Worm (Caenorhabditis elegans): ENCODE measurements around the gene ruvb-1.

The ruvb-1 gene

DNA sequence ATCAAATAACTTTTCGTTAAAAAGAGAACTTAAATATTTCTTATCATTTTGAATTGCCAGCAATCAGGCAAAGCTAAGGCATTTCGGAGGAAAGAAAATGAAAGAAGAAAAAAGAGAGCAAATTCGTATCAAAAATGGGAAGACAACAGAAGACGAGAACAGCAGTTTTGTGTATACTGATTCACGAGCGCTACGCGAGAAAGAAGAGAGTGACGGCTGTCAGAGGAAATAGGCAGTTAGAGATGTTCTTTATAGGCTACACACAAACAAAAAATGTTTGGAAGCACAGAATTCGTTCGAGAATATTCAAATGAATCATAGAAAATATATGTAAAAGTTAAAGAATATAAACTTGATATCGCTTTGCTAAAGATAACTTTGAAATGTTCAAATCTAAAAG is 4.2 kb upstream of the ruvb-1 start:
- no peak for TF ChIP-seq flt-1 (GFP tag; IDR thresholded peaks at IDR 0.05)
- no peak for TF ChIP-seq tab-1 (GFP tag; IDR thresholded peaks at IDR 0.05)

DNA sequence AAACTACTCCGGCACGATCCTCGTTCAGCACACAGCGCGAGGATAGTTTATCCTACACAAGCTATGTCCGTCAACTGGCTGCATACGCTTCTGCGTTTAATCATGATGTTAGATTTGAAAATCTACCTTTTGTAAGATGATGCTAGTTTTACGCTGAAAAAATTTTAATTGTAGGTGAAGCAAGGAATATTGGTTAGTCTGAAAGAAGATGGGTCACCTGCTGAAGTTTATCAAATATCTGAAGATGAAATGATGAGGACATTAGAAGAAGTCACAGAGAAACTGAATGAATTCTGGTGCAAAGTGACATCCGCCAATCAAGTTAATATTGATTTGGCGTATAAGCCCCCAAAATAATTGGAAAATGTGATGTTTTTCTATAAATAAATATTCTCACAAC is 2.9 kb upstream of the ruvb-1 start:
- TF ChIP-seq T22C8.4 (GFP tag; IDR thresholded peaks at IDR 0.05) (no peak), tab-1 (GFP tag; IDR thresholded peaks at IDR 0.05) (no peak), ref-1 (GFP tag; conservative IDR thresholded peaks at IDR 0.05) (no peak), ztf-23 (GFP tag; IDR thresholded peaks at IDR 0.05) (no peak), ztf-29 (GFP tag; IDR thresholded peaks at IDR 0.05) (no peak)

DNA sequence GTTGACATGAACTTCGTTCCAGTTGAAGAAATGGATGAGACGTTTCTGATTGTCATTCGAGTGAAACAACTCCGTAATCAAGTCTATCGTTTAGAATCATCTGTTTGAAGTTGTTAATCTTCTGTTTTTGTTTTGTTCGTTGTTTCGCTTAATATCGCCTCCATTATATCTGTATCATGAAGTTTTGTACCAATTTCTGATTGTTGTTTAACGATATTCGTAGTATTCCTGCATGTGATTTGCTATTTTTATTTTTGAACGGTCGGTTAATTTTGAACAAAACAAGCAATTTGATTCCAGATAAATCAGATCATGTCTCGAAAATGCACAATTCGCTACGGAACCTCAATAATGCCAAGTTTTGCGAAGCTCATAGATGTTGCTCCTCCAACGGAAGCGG is 2.0 kb upstream of the ruvb-1 start, which contains the start of gene C27H6.9:
TSS of gene C27H6.9 (plus strand) at position 301 of the 400 bp plus-strand sequence.
- TF ChIP-seq med-1 (GFP tag; optimal IDR thresholded peaks at IDR 0.05; ENCODE audit: insufficient read depth) (no peak), T22C8.4 (GFP tag; IDR thresholded peaks at IDR 0.05) (no peak), ztf-23 (GFP tag; IDR thresholded peaks at IDR 0.05) (no peak), tab-1 (GFP tag; IDR thresholded peaks at IDR 0.05) (no peak), ref-1 (GFP tag; conservative IDR thresholded peaks at IDR 0.05) (no peak), klf-2 (GFP tag; conservative IDR thresholded peaks at IDR 0.05) (no peak), cog-1 (tag; optimal IDR thresholded peaks at IDR 0.05) (no peak), ztf-29 (GFP tag; IDR thresholded peaks at IDR 0.05) (no peak), flt-1 (GFP tag; IDR thresholded peaks at IDR 0.05) (no peak)

DNA sequence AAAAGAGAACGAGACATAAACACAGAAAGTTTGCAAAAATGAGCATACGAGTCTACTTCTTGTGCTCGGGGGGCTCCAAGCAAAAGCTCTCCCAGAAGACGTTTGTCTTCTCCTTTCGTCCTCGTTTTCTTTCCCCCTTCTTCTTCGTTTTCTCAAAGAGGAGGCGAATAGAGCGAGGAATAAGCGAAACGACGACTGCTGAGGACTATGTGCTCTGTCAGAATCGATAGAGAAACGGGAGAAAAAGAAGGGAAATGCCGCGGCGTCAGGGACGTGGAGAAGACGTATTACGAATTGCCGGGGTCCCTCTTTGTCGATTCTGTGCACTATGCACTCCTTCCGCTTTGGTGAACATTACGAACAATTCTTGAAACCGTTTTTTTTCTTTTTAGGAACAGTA is 2.2 kb downstream of the ruvb-1 start:
- no peak for TF ChIP-seq klf-2 (GFP tag; conservative IDR thresholded peaks at IDR 0.05)
- TF ChIP-seq tab-1 (GFP tag; IDR thresholded peaks at IDR 0.05): no peak
- no peak for TF ChIP-seq med-1 (GFP tag; optimal IDR thresholded peaks at IDR 0.05; ENCODE audit: insufficient read depth)
- TF ChIP-seq ztf-29 (GFP tag; IDR thresholded peaks at IDR 0.05): no peak
- TF ChIP-seq cog-1 (tag; optimal IDR thresholded peaks at IDR 0.05): no peak
- no peak for TF ChIP-seq T22C8.4 (GFP tag; IDR thresholded peaks at IDR 0.05)
- TF ChIP-seq ref-1 (GFP tag; conservative IDR thresholded peaks at IDR 0.05): no peak

DNA sequence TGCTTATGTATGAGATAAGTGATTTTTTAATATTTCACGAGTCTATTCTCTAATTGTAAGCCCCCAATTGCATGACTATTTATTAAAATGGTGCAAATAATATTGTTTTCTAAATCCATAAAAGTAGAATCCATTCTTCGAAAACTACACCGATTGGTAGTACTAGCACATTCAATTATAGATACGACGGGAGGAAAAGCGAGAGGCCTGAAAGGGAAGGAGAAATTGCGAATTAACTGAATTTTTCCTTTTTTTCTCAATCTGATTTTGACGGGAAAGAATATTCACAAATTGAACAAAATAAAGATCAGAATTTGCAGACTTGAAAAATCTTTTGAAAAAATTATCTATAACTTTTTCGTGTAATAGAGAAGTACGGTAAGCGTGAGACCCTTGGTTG is 3.4 kb downstream of the ruvb-1 start:
- TF ChIP-seq ref-1 (GFP tag; conservative IDR thresholded peaks at IDR 0.05) (no peak), ztf-23 (GFP tag; IDR thresholded peaks at IDR 0.05) (no peak), flt-1 (GFP tag; IDR thresholded peaks at IDR 0.05) (no peak), med-1 (GFP tag; optimal IDR thresholded peaks at IDR 0.05; ENCODE audit: insufficient read depth) (no peak), klf-2 (GFP tag; conservative IDR thresholded peaks at IDR 0.05) (no peak), ztf-29 (GFP tag; IDR thresholded peaks at IDR 0.05) (no peak), cog-1 (tag; optimal IDR thresholded peaks at IDR 0.05) (no peak), tab-1 (GFP tag; IDR thresholded peaks at IDR 0.05) (no peak), T22C8.4 (GFP tag; IDR thresholded peaks at IDR 0.05) (no peak)

DNA sequence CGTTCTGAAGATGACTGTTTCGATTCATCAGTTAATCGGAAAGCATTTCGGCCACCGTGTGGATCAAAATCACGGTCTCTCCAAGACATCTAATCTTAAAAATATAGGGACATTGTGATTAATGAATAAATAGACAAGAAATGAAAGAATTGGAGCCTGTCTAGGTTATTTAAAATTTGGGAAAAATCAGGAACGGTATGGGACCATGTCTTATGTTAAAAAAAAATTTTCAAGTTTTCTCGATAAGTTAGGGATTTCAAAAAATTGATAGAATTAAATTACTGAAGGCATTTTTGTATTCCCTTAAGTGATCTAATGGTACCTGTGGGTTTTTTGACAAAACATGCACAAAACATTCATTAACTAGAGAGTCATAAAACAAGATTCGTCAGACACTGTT is 4.5 kb downstream of the ruvb-1 start, which contains the start of gene unc-41:
TSS of gene unc-41 (minus strand) at position 101 of the 400 bp plus-strand sequence.
- TF ChIP-seq ref-1 (GFP tag; conservative IDR thresholded peaks at IDR 0.05) (no peak), T22C8.4 (GFP tag; IDR thresholded peaks at IDR 0.05) (no peak), cog-1 (tag; optimal IDR thresholded peaks at IDR 0.05) (no peak), ztf-23 (GFP tag; IDR thresholded peaks at IDR 0.05) (no peak), klf-2 (GFP tag; conservative IDR thresholded peaks at IDR 0.05) (no peak), tab-1 (GFP tag; IDR thresholded peaks at IDR 0.05) (no peak), ztf-29 (GFP tag; IDR thresholded peaks at IDR 0.05) (no peak), flt-1 (GFP tag; IDR thresholded peaks at IDR 0.05) (no peak), med-1 (GFP tag; optimal IDR thresholded peaks at IDR 0.05; ENCODE audit: insufficient read depth) (no peak)

DNA sequence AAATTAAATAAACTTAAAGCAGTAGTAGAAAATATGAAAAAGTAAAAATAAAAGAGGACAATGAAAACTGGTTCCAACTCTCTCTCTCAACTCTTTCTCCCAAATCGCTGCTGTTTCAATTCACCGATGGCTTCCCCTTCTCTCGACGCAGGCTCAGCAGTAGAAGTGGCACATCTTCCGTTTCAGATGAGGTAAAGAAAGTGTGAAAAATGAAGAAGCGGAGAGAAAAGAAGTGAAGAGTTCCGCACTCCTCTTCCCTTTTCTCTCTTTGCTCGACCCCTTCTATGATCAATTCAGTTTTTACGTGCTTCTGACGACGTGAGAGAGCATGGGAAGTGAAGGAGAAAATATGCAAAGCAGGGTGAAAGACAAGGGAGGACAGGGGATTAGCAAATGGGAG is 6.3 kb downstream of the ruvb-1 start:
- TF ChIP-seq ztf-23 (GFP tag; IDR thresholded peaks at IDR 0.05): no peak
- TF ChIP-seq med-1 (GFP tag; optimal IDR thresholded peaks at IDR 0.05; ENCODE audit: insufficient read depth): no peak
- no peak for TF ChIP-seq cog-1 (tag; optimal IDR thresholded peaks at IDR 0.05)
- no peak for TF ChIP-seq flt-1 (GFP tag; IDR thresholded peaks at IDR 0.05)
- TF ChIP-seq klf-2 (GFP tag; conservative IDR thresholded peaks at IDR 0.05): no peak
- no peak for TF ChIP-seq T22C8.4 (GFP tag; IDR thresholded peaks at IDR 0.05)
- no peak for TF ChIP-seq ref-1 (GFP tag; conservative IDR thresholded peaks at IDR 0.05)
- no peak for TF ChIP-seq tab-1 (GFP tag; IDR thresholded peaks at IDR 0.05)

DNA sequence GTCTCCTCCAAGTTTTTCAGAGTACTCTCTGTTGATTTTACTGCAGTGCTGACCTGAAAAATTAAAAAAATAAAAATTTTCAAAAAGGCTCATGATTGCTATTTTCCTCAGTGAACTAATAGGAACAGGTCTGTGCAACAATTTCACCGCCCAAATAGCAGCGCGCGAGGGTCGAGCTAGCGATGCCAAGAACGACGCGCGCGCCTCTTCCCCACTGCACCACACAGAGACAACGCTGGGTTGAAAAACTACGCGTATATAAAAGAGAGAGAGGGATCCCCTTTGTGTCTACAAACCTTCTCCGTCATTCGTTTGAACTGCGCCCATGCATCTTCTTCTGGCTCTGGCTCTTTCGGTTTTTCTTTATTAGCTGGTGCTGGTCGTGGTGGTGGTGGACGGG is 10.5 kb downstream of the ruvb-1 start:
- TF ChIP-seq ztf-23 (GFP tag; IDR thresholded peaks at IDR 0.05) (peak; percentile 97), flt-1 (GFP tag; IDR thresholded peaks at IDR 0.05) (peak; percentile 97), klf-2 (GFP tag; conservative IDR thresholded peaks at IDR 0.05) (peak; percentile 95), T22C8.4 (GFP tag; IDR thresholded peaks at IDR 0.05) (peak; percentile 92), ref-1 (GFP tag; conservative IDR thresholded peaks at IDR 0.05) (peak; percentile 87), cog-1 (tag; optimal IDR thresholded peaks at IDR 0.05) (peak; percentile 85), ztf-29 (GFP tag; IDR thresholded peaks at IDR 0.05) (peak; percentile 88), tab-1 (GFP tag; IDR thresholded peaks at IDR 0.05) (peak; percentile 96), med-1 (GFP tag; optimal IDR thresholded peaks at IDR 0.05; ENCODE audit: insufficient read depth) (peak; percentile 70)

DNA sequence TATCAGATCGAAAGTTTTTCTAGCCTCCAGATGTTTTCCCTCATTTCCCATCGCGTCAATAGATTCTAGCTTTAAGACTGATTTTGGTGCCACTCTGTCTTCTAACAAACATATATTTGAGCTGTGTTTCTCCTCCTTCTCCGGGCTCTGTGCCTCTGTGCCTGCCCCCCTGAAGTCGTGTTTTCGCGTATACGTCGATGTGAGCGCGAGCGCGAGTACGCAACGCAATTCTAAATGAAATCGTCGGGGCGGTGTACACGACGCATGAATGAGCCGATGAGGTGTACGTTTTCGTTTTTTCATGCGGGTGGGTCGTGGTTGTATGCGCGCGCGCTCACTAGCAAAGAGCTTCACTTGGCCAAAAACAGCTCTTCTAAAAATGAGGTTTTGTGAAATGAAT is 14.7 kb downstream of the ruvb-1 start:
- TF ChIP-seq ref-1 (GFP tag; conservative IDR thresholded peaks at IDR 0.05) (no peak), cog-1 (tag; optimal IDR thresholded peaks at IDR 0.05) (no peak), ztf-23 (GFP tag; IDR thresholded peaks at IDR 0.05) (no peak), ztf-29 (GFP tag; IDR thresholded peaks at IDR 0.05) (no peak), flt-1 (GFP tag; IDR thresholded peaks at IDR 0.05) (no peak), med-1 (GFP tag; optimal IDR thresholded peaks at IDR 0.05; ENCODE audit: insufficient read depth) (no peak), tab-1 (GFP tag; IDR thresholded peaks at IDR 0.05) (no peak), klf-2 (GFP tag; conservative IDR thresholded peaks at IDR 0.05) (no peak), T22C8.4 (GFP tag; IDR thresholded peaks at IDR 0.05) (no peak)

DNA sequence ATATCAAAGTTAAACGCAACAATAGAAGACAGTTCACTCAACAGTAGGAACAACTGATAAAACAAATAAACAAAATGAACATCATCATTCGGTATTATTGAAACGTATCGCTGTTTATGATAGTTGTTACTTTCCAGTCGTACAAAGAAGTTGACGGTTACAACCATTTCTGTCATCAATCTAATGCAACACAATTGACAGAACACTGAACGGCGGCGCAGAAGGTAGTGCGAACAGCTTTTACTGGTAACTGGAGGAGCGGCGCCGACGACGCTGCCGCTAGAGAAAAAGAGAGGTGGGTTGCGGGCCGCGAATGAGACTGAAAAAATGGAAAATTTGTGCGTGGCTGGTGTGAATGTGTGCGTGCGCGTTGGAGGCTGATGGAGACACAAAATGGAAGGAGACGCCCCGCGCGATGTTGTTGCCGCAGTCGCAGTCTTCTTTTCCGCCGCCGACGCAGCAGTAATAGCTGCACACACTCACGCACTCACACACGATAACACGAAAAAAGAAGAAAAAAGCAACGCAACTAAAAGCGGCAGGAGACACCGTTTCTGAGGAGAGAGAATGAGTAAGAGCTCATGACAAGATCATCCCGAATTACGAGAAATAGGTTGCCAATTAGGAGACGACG is 16.3 kb downstream of the ruvb-1 start:
- no peak for TF ChIP-seq flt-1 (GFP tag; IDR thresholded peaks at IDR 0.05)

Measured in whole organism, midembryonic.